Fruit fly (Drosophila melanogaster) whole organism, prepupa: ENCODE measurements around the gene RIOK1.

Source experiments
- CG10631 ChIP-seq: fragments of 200-800 bp; sonication (Bioruptor generic); optimal IDR thresholded peaks from 2 replicates; lab custom pipeline; 2016; ENCODE audit warnings: missing biosample characterization, missing genetic modification characterization
- CG11294 ChIP-seq: fragments of 200-800 bp; sonication (Bioruptor generic); IDR thresholded peaks from 2 replicates; pipeline ENCODE4 v1.3.6; 2022; ENCODE audit warnings: missing biosample characterization, missing genetic modification characterization
- CG1621 ChIP-seq: fragments of 200-800 bp; sonication (Bioruptor generic); optimal IDR thresholded peaks from 3 replicates; lab custom pipeline; 2018; ENCODE audit warnings: missing biosample characterization, mild to moderate bottlenecking, missing genetic modification characterization
- CG16779 ChIP-seq: fragments of 200-800 bp; sonication (Bioruptor generic); optimal IDR thresholded peaks from 3 replicates; lab custom pipeline; 2017; ENCODE audit warnings: missing biosample characterization, mild to moderate bottlenecking, missing genetic modification characterization
- CG3032 ChIP-seq: fragments of 200-800 bp; optimal IDR thresholded peaks from 2 replicates; lab custom pipeline; 2019; ENCODE audit warnings: missing biosample characterization, mild to moderate bottlenecking, missing genetic modification characterization, moderate library complexity
- CG32006 ChIP-seq: fragments of 200-800 bp; sonication (Bioruptor generic); optimal IDR thresholded peaks from 3 replicates; lab custom pipeline; 2017; ENCODE audit warnings: missing biosample characterization, mild to moderate bottlenecking, missing genetic modification characterization
- CG3919 ChIP-seq: fragments of 200-800 bp; sonication (Bioruptor generic); optimal IDR thresholded peaks from 3 replicates; lab custom pipeline; 2016; ENCODE audit warnings: missing biosample characterization, missing genetic modification characterization
- CG4318 ChIP-seq: fragments of 200-800 bp; sonication (Bioruptor generic); optimal IDR thresholded peaks from 3 replicates; lab custom pipeline; 2017; ENCODE audit warnings: missing biosample characterization, mild to moderate bottlenecking, missing genetic modification characterization
- CG6163 ChIP-seq: fragments of 200-800 bp; sonication (Bioruptor generic); IDR thresholded peaks from 3 replicates; pipeline ENCODE4 v1.3.6; 2022; ENCODE audit warnings: missing biosample characterization, missing genetic modification characterization
- CG6792 ChIP-seq: fragments of 200-800 bp; sonication (Bioruptor generic); optimal IDR thresholded peaks from 3 replicates; lab custom pipeline; 2016; ENCODE audit warnings: missing biosample characterization, missing genetic modification characterization
- CG8319 ChIP-seq: fragments of 200-800 bp; sonication (Bioruptor generic); optimal IDR thresholded peaks from 3 replicates; lab custom pipeline; 2016; ENCODE audit warnings: missing biosample characterization, missing genetic modification characterization
- CG8632 ChIP-seq: fragments of 200-800 bp; sonication (Bioruptor generic); optimal IDR thresholded peaks from 3 replicates; lab custom pipeline; 2016; ENCODE audit warnings: missing biosample characterization, missing genetic modification characterization
- Eip75B ChIP-seq: fragments of 200-800 bp; sonication (Bioruptor generic); optimal IDR thresholded peaks from 3 replicates; lab custom pipeline; 2016; ENCODE audit warnings: missing biosample characterization, missing genetic modification characterization
- Eip78C ChIP-seq: fragments of 200-800 bp; sonication (Bioruptor generic); peaks from one replicate; lab custom pipeline; 2016; ENCODE audit warnings: missing biosample characterization, missing genetic modification characterization
- Ets21C ChIP-seq: fragments of 200-800 bp; sonication (Bioruptor generic); optimal IDR thresholded peaks from 3 replicates; lab custom pipeline; 2016; ENCODE audit warnings: missing biosample characterization, missing genetic modification characterization
- Hr38 ChIP-seq: sonication (Bioruptor generic); optimal IDR thresholded peaks from 2 replicates; lab custom pipeline; 2016; ENCODE audit warnings: missing biosample characterization, missing genetic modification characterization
- Hr39 ChIP-seq: fragments of 200-800 bp; sonication (Bioruptor generic); optimal IDR thresholded peaks from 2 replicates; lab custom pipeline; 2016; ENCODE audit warnings: missing biosample characterization, missing genetic modification characterization
- Hr4 ChIP-seq: fragments of 200-800 bp; sonication (Bioruptor generic); optimal IDR thresholded peaks from 3 replicates; lab custom pipeline; 2016; ENCODE audit warnings: missing biosample characterization, missing genetic modification characterization
- Lpt ChIP-seq: fragments of 200-800 bp; sonication (Bioruptor generic); optimal IDR thresholded peaks from 3 replicates; lab custom pipeline; 2016; ENCODE audit warnings: missing biosample characterization, missing genetic modification characterization
- Met ChIP-seq: fragments of 200-800 bp; sonication (Bioruptor generic); optimal IDR thresholded peaks from 3 replicates; lab custom pipeline; 2016; ENCODE audit warnings: missing biosample characterization, missing genetic modification characterization
- OdsH ChIP-seq: fragments of 200-800 bp; sonication (Bioruptor generic); optimal IDR thresholded peaks from 3 replicates; lab custom pipeline; 2016; ENCODE audit warnings: missing biosample characterization, missing genetic modification characterization
- Smox ChIP-seq: fragments of 200-800 bp; sonication (Bioruptor generic); optimal IDR thresholded peaks from 3 replicates; lab custom pipeline; 2016; ENCODE audit warnings: missing biosample characterization, missing genetic modification characterization
- Sox14 ChIP-seq: fragments of 200-800 bp; sonication (Bioruptor generic); optimal IDR thresholded peaks from 3 replicates; lab custom pipeline; 2016; ENCODE audit warnings: missing biosample characterization, missing genetic modification characterization
- Sox15 ChIP-seq: fragments of 200-800 bp; sonication (Bioruptor generic); optimal IDR thresholded peaks from 3 replicates; lab custom pipeline; 2016; ENCODE audit warnings: missing biosample characterization, missing genetic modification characterization
- achi ChIP-seq: fragments of 200-800 bp; sonication (Bioruptor generic); optimal IDR thresholded peaks from 3 replicates; lab custom pipeline; 2016; ENCODE audit warnings: missing biosample characterization, missing genetic modification characterization
- acj6 ChIP-seq: fragments of 200-800 bp; sonication (Bioruptor generic); optimal IDR thresholded peaks from 3 replicates; lab custom pipeline; 2016; ENCODE audit warnings: missing biosample characterization, missing genetic modification characterization
- cyc ChIP-seq: fragments of 200-800 bp; sonication (Bioruptor generic); optimal IDR thresholded peaks from 3 replicates; lab custom pipeline; 2016; ENCODE audit warnings: missing biosample characterization, missing genetic modification characterization
- dac ChIP-seq: fragments of 200-800 bp; sonication (Bioruptor generic); optimal IDR thresholded peaks from 2 replicates; lab custom pipeline; 2017; ENCODE audit warnings: missing biosample characterization, mild to moderate bottlenecking, missing genetic modification characterization
- dsx ChIP-seq: fragments of 200-800 bp; optimal IDR thresholded peaks from 3 replicates; lab custom pipeline; 2019; ENCODE audit warnings: missing biosample characterization, mild to moderate bottlenecking, missing genetic modification characterization, moderate library complexity; ENCODE audit not compliant: poor library complexity, severe bottlenecking
- eg ChIP-seq: fragments of 200-800 bp; sonication (Bioruptor generic); IDR thresholded peaks from 3 replicates; pipeline ENCODE4 v1.3.6; 2022; ENCODE audit warnings: missing biosample characterization, missing genetic modification characterization
- esn ChIP-seq: fragments of 200-800 bp; sonication (Bioruptor generic); optimal IDR thresholded peaks from 2 replicates; lab custom pipeline; 2016; ENCODE audit warnings: missing biosample characterization, mild to moderate bottlenecking, missing genetic modification characterization, moderate library complexity
- fd59A ChIP-seq: fragments of 200-800 bp; sonication (Bioruptor generic); optimal IDR thresholded peaks from 2 replicates; lab custom pipeline; 2017; ENCODE audit warnings: missing biosample characterization, mild to moderate bottlenecking, missing genetic modification characterization, missing genetic modification reagents
- fd85E ChIP-seq: fragments of 200-800 bp; sonication (Bioruptor generic); optimal IDR thresholded peaks from 3 replicates; lab custom pipeline; 2016; ENCODE audit warnings: missing biosample characterization, missing genetic modification characterization
- fkh ChIP-seq: fragments of 200-800 bp; sonication (Bioruptor generic); optimal IDR thresholded peaks from 3 replicates; lab custom pipeline; 2017; ENCODE audit warnings: missing biosample characterization, mild to moderate bottlenecking, missing genetic modification characterization, moderate library complexity
- lz ChIP-seq: fragments of 200-800 bp; sonication (Bioruptor generic); optimal IDR thresholded peaks from 3 replicates; lab custom pipeline; 2016; ENCODE audit warnings: missing biosample characterization, missing genetic modification characterization
- pdm3 ChIP-seq: fragments of 200-800 bp; sonication (Bioruptor generic); optimal IDR thresholded peaks from 3 replicates; lab custom pipeline; 2016; ENCODE audit warnings: missing biosample characterization, missing genetic modification characterization
- ss ChIP-seq, 2 experiments: fragments of 200-800 bp; sonication (Bioruptor generic); optimal IDR thresholded peaks; 2 replicates in 1 of 2; 3 replicates in 1 of 2; lab custom pipeline; 2017 to 2018; ENCODE audit warnings: mild to moderate bottlenecking in 2 of 2, missing biosample characterization in 2 of 2, missing genetic modification characterization in 2 of 2, moderate library complexity in 1 of 2
- svp ChIP-seq: fragments of 200-800 bp; sonication (Bioruptor generic); peaks from one replicate; lab custom pipeline; 2016; ENCODE audit warnings: missing biosample characterization, missing genetic modification characterization
- topi ChIP-seq: fragments of 200-800 bp; sonication (Bioruptor generic); optimal IDR thresholded peaks from 3 replicates; lab custom pipeline; 2016; ENCODE audit warnings: missing biosample characterization, missing genetic modification characterization

RIOK1 gene

DNA sequence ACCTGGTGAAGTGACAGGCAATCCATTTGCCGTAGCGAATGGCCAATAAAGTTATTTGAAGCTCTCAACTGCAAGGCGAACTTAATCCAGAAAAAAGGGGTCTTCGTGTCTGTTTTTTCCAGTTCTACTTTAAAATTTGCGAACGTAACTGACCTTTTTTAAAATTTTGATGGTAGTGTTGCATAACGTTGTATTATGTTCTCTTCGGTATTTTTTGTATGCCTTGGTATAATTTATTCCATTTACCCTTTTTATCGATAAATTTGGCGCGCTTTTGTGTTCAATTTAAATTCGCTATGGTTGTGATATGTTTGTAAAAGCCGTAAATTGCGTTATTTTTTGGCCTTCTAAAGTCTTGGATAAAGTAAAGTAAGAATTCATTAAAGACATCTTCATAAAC lies 17.6 kb downstream of the RIOK1 start:
- TF ChIP-seq lz (GFP tag; lab: Kevin White, UChicago) (peak; percentile 24), esn (GFP tag; lab: Kevin White, UChicago) (peak; percentile 9), pdm3 (GFP tag; lab: Kevin White, UChicago) (no peak)

- TF ChIP-seq svp (GFP tag; lab: Kevin White, UChicago), result peak; percentile 68
- TF ChIP-seq Hr39 (GFP tag; lab: Kevin White, UChicago), result no peak
- TF ChIP-seq CG10631 (GFP tag; lab: Kevin White, UChicago), result no peak
- TF ChIP-seq CG8319 (GFP tag; lab: Kevin White, UChicago), result no peak
- TF ChIP-seq Sox14, result no peak
- no peak for TF ChIP-seq CG1621 (tag; lab: Kevin White, UChicago)
- TF ChIP-seq Ets21C, result no peak
- no peak for TF ChIP-seq acj6 (GFP tag; lab: Kevin White, UChicago)
- no peak for TF ChIP-seq fd85E (GFP tag; lab: Kevin White, UChicago)
- TF ChIP-seq Lpt (GFP tag; lab: Kevin White, UChicago), result no peak
- no peak for TF ChIP-seq achi
- TF ChIP-seq cyc (GFP tag; lab: Kevin White, UChicago), result no peak
- no peak for TF ChIP-seq CG8632 (GFP tag; lab: Kevin White, UChicago)
- no peak for TF ChIP-seq Eip75B (GFP tag; lab: Kevin White, UChicago)
- no peak for TF ChIP-seq dac (GFP tag; lab: Kevin White, UChicago)
- peak; percentile 11 for TF ChIP-seq lz (GFP tag; lab: Kevin White, UChicago)
- TF ChIP-seq Smox (GFP tag; lab: Kevin White, UChicago), result no peak
- TF ChIP-seq CG3919, result no peak
- TF ChIP-seq CG6163, result no peak
- no peak for TF ChIP-seq CG4318 (GFP tag; lab: Kevin White, UChicago)
- no peak for TF ChIP-seq Sox15
- TF ChIP-seq OdsH (GFP tag; lab: Kevin White, UChicago), result peak; percentile 4
- TF ChIP-seq eg, result no peak
- TF ChIP-seq fd59A (GFP tag; lab: Kevin White, UChicago), result no peak
- TF ChIP-seq CG6792 (GFP tag; lab: Kevin White, UChicago), result no peak
- peak; percentile 27 to 41 for TF ChIP-seq ss (GFP tag; optimal IDR thresholded peaks at IDR 0.05; lab: Kevin White, UChicago)
- peak; percentile 11 for TF ChIP-seq dsx (GFP tag; lab: Kevin White, UChicago)
- TF ChIP-seq esn (GFP tag; lab: Kevin White, UChicago), result peak; percentile 44
- peak; percentile 48 for TF ChIP-seq fkh
- peak; percentile 6 for TF ChIP-seq CG3032 (tag; lab: Kevin White, UChicago)
- TF ChIP-seq CG32006, result no peak
- no peak for TF ChIP-seq CG16779
- no peak for TF ChIP-seq Hr38 (GFP tag; lab: Kevin White, UChicago)
- TF ChIP-seq Hr4 (GFP tag; lab: Kevin White, UChicago), result peak; percentile 4
- TF ChIP-seq topi (GFP tag; lab: Kevin White, UChicago), result no peak
- peak; percentile 39 for TF ChIP-seq Eip78C (GFP tag; lab: Kevin White, UChicago)
Observed at dm6 chr3L:11627819-11628483, 20.3 kb downstream of the RIOK1 start, which contains the start of gene Apt1. TSS of gene Apt1 (plus strand) at chr3L:11628037.

- TF ChIP-seq Hr4 (GFP tag; lab: Kevin White, UChicago) (no peak), Eip78C (GFP tag; lab: Kevin White, UChicago) (peak; percentile 16), OdsH (GFP tag; lab: Kevin White, UChicago) (no peak), Met (GFP tag; lab: Kevin White, UChicago) (no peak), cyc (GFP tag; lab: Kevin White, UChicago) (no peak), svp (GFP tag; lab: Kevin White, UChicago) (peak; percentile 82), CG8319 (GFP tag; lab: Kevin White, UChicago) (no peak), CG11294 (GFP tag; lab: Robert Waterston, UW) (no peak)
Observed at dm6 chr3L:11626229-11626826, 21.9 kb downstream of the RIOK1 start, which contains the start of gene PCID2. TSS of gene PCID2 (plus strand) at chr3L:11626441.
